Worm (Caenorhabditis elegans): ENCODE measurements around the gene set-5.

The set-5 gene

ce11 chrV:14696604-14697307 is 2.0 kb upstream of the set-5 start, which contains the start of gene unc-112:
Gene unc-112, minus strand, starts transcription at chrV:14696654.
- TF ChIP-seq K02D7.2 (tag; optimal IDR thresholded peaks at IDR 0.05) (no peak), pros-1 (tag; optimal IDR thresholded peaks at IDR 0.05) (peak; percentile 32), ceh-34 (tag; optimal IDR thresholded peaks at IDR 0.05) (peak; percentile 93), sox-2 (GFP tag; IDR thresholded peaks at IDR 0.05) (no peak), npax-4 (tag; optimal IDR thresholded peaks at IDR 0.05) (no peak), mec-3 (tag; optimal IDR thresholded peaks at IDR 0.05; ENCODE audit: borderline replicate concordance) (no peak), ets-4 (tag; optimal IDR thresholded peaks at IDR 0.05) (peak; percentile 53), C08G9.2 (tag; optimal IDR thresholded peaks at IDR 0.05) (peak; percentile 74), tbx-2 (tag; optimal IDR thresholded peaks at IDR 0.05) (peak; percentile 93), madf-2 (tag; optimal IDR thresholded peaks at IDR 0.05) (no peak), F13H6.1 (tag; optimal IDR thresholded peaks at IDR 0.05) (peak; percentile 79), ceh-9 (tag; optimal IDR thresholded peaks at IDR 0.05) (no peak), hlh-6 (tag; optimal IDR thresholded peaks at IDR 0.05) (no peak), pax-1 (tag; optimal IDR thresholded peaks at IDR 0.05) (peak; percentile 22), pat-9 (tag; optimal IDR thresholded peaks at IDR 0.05) (peak; percentile 66), rnt-1 (tag; optimal IDR thresholded peaks at IDR 0.05) (peak; percentile 93), hlh-8 (tag; optimal IDR thresholded peaks at IDR 0.05) (peak; percentile 29), dve-1 (tag; optimal IDR thresholded peaks at IDR 0.05) (no peak), pag-3 (tag; optimal IDR thresholded peaks at IDR 0.05; ENCODE audit: borderline replicate concordance) (no peak), ref-2 (tag; optimal IDR thresholded peaks at IDR 0.05) (peak; percentile 89), ceh-24 (tag; optimal IDR thresholded peaks at IDR 0.05) (no peak), lin-11 (tag; optimal IDR thresholded peaks at IDR 0.05) (no peak), syd-9 (tag; optimal IDR thresholded peaks at IDR 0.05) (peak; percentile 80), unc-3 (GFP tag; conservative IDR thresholded peaks at IDR 0.05) (no peak), unc-3 (tag; optimal IDR thresholded peaks at IDR 0.05) (no peak), K09A11.1 (tag; optimal IDR thresholded peaks at IDR 0.05; ENCODE audit: insufficient read depth) (peak; percentile 27), ttx-3 (tag; optimal IDR thresholded peaks at IDR 0.05) (no peak), ceh-48 (tag; optimal IDR thresholded peaks at IDR 0.05) (peak; percentile 3), ceh-30 (tag; optimal IDR thresholded peaks at IDR 0.05) (peak; percentile 81), pha-4 (tag; optimal IDR thresholded peaks at IDR 0.05) (no peak), che-1 (tag; optimal IDR thresholded peaks at IDR 0.05) (peak; percentile 32), elt-4 (tag; optimal IDR thresholded peaks at IDR 0.05) (no peak), ceh-2 (tag; optimal IDR thresholded peaks at IDR 0.05) (peak; percentile 68), ceh-14 (tag; optimal IDR thresholded peaks at IDR 0.05) (peak; percentile 51), C38D4.7 (GFP tag; optimal IDR thresholded peaks at IDR 0.05) (peak; percentile 6), ztf-16 (tag; optimal IDR thresholded peaks at IDR 0.05) (peak; percentile 17), ahr-1 (tag; optimal IDR thresholded peaks at IDR 0.05) (no peak), ceh-19 (GFP tag; optimal IDR thresholded peaks at IDR 0.05) (peak; percentile 67), hlh-15 (tag; optimal IDR thresholded peaks at IDR 0.05) (no peak), pqm-1 (tag; optimal IDR thresholded peaks at IDR 0.05) (no peak), ceh-6 (GFP tag; optimal IDR thresholded peaks at IDR 0.05) (peak; percentile 20), sdc-2 (tag; optimal IDR thresholded peaks at IDR 0.05) (peak; percentile 67), unc-55 (GFP tag; optimal IDR thresholded peaks at IDR 0.05) (peak; percentile 96), eyg-1 (tag; optimal IDR thresholded peaks at IDR 0.05) (peak; percentile 24), zip-5 (tag; optimal IDR thresholded peaks at IDR 0.05) (no peak), unc-86 (tag; optimal IDR thresholded peaks at IDR 0.05) (peak; percentile 9), fkh-10 (GFP tag; optimal IDR thresholded peaks at IDR 0.05) (no peak), fax-1 (tag; optimal IDR thresholded peaks at IDR 0.05) (peak; percentile 30), dmd-4 (tag; optimal IDR thresholded peaks at IDR 0.05; ENCODE audit: borderline replicate concordance) (peak; percentile 32), T23F11.4 (GFP tag; optimal IDR thresholded peaks at IDR 0.05) (no peak), fkh-6 (tag; optimal IDR thresholded peaks at IDR 0.05) (peak; percentile 58), hlh-30 (tag; optimal IDR thresholded peaks at IDR 0.05; ENCODE audit: insufficient read depth) (peak; percentile 61)
